Fruit fly (Drosophila melanogaster) whole organism, embryonic: Measurements from ENCODE around the gene Dpm1.
A peak's percentile ranks its signal among the peaks of the same experiment; 100 is the strongest.

ENCODE experiments used
- ATbp ChIP-seq: fragments of 200-800 bp; sonication (Bioruptor generic); optimal IDR thresholded peaks from 2 replicates; lab custom pipeline; 2017; ENCODE audit warnings: missing biosample characterization, mild to moderate bottlenecking, missing genetic modification characterization, missing genetic modification reagents
- Ada2b ChIP-seq: fragments of 200-800 bp; sonication (Bioruptor generic); IDR thresholded peaks from 2 replicates; pipeline ENCODE4 v1.3.6; 2022; ENCODE audit warnings: missing biosample characterization, missing genetic modification characterization
- Atf-2 ChIP-seq: fragments of 200-800 bp; sonication (Bioruptor generic); optimal IDR thresholded peaks from 2 replicates; lab custom pipeline; 2016; ENCODE audit warnings: missing biosample characterization, missing genetic modification characterization
- Bgb ChIP-seq: fragments of 200-800 bp; sonication (Bioruptor generic); IDR thresholded peaks from 2 replicates; pipeline ENCODE4 v1.3.6; 2022; ENCODE audit warnings: missing biosample characterization, missing genetic modification characterization; ENCODE audit not compliant: partially characterized antibody
- CG10147 ChIP-seq: fragments of 200-800 bp; sonication (Bioruptor generic); optimal IDR thresholded peaks from 2 replicates; lab custom pipeline; 2019; ENCODE audit warnings: missing biosample characterization, mild to moderate bottlenecking, missing genetic modification characterization, moderate library complexity
- CG10366 ChIP-seq: fragments of 200-800 bp; sonication (Bioruptor generic); IDR thresholded peaks from 2 replicates; pipeline ENCODE4 v1.3.6; 2022; ENCODE audit warnings: missing biosample characterization, missing genetic modification characterization
- CG11456 ChIP-seq: fragments of 200-800 bp; sonication (Bioruptor generic); IDR thresholded peaks from 3 replicates; pipeline ENCODE4 v1.3.6; 2022; ENCODE audit warnings: missing biosample characterization, missing genetic modification characterization
- CG13287 ChIP-seq: fragments of 200-800 bp; sonication (Bioruptor generic); IDR thresholded peaks from 2 replicates; pipeline ENCODE4 v1.3.6; 2022; ENCODE audit warnings: missing biosample characterization, missing genetic modification characterization; ENCODE audit not compliant: partially characterized antibody
- CG14710 ChIP-seq: fragments of 200-800 bp; sonication (Bioruptor generic); optimal IDR thresholded peaks from 3 replicates; lab custom pipeline; 2019; ENCODE audit warnings: missing biosample characterization, mild to moderate bottlenecking, missing genetic modification characterization, moderate library complexity
- CG1602 ChIP-seq: fragments of 200-800 bp; sonication (Bioruptor generic); optimal IDR thresholded peaks from 3 replicates; lab custom pipeline; 2016; ENCODE audit warnings: missing biosample characterization, missing genetic modification characterization
- CG1647 ChIP-seq: fragments of 200-800 bp; sonication (Bioruptor generic); optimal IDR thresholded peaks from 3 replicates; lab custom pipeline; 2016; ENCODE audit warnings: missing biosample characterization, missing genetic modification characterization
- CG17829 ChIP-seq: fragments of 200-800 bp; optimal IDR thresholded peaks from 2 replicates; lab custom pipeline; 2019; ENCODE audit warnings: missing biosample characterization, mild to moderate bottlenecking, missing genetic modification characterization, moderate library complexity
- CG18599 ChIP-seq: fragments of 200-800 bp; sonication (Bioruptor generic); optimal IDR thresholded peaks from 3 replicates; lab custom pipeline; 2017; ENCODE audit warnings: missing biosample characterization, missing genetic modification characterization, mild to moderate bottlenecking, moderate library complexity, missing genetic modification reagents
- CG34224 ChIP-seq: fragments of 200-800 bp; sonication (Bioruptor generic); IDR thresholded peaks from 3 replicates; pipeline ENCODE4 v1.3.6; 2022; ENCODE audit warnings: missing biosample characterization, missing genetic modification characterization; ENCODE audit not compliant: partially characterized antibody
- CG34422 ChIP-seq: fragments of 200-800 bp; sonication (Bioruptor generic); IDR thresholded peaks from 3 replicates; pipeline ENCODE4 v1.3.6; 2022; ENCODE audit warnings: missing biosample characterization, missing genetic modification characterization
- CG4360 ChIP-seq: fragments of 200-800 bp; sonication (Bioruptor generic); IDR thresholded peaks from 2 replicates; pipeline ENCODE4 v1.3.6; 2022; ENCODE audit warnings: missing biosample characterization, missing genetic modification characterization
- CG4617 ChIP-seq: fragments of 200-800 bp; sonication (Bioruptor generic); optimal IDR thresholded peaks from 3 replicates; lab custom pipeline; 2016; ENCODE audit warnings: missing biosample characterization, missing genetic modification characterization, borderline replicate concordance
- CG6683 ChIP-seq: fragments of 200-800 bp; sonication (Bioruptor generic); optimal IDR thresholded peaks from 2 replicates; lab custom pipeline; 2017; ENCODE audit warnings: missing biosample characterization, mild to moderate bottlenecking, missing genetic modification characterization, missing genetic modification reagents
- CG9876 ChIP-seq: fragments of 200-800 bp; sonication (Bioruptor generic); optimal IDR thresholded peaks from 2 replicates; lab custom pipeline; 2016; ENCODE audit warnings: missing biosample characterization, missing genetic modification characterization
- CrebB ChIP-seq: fragments of 200-800 bp; sonication (Bioruptor generic); optimal IDR thresholded peaks from 3 replicates; lab custom pipeline; 2018; ENCODE audit warnings: missing biosample characterization, mild to moderate bottlenecking, missing genetic modification characterization
- Deaf1 ChIP-seq: fragments of 200-800 bp; optimal IDR thresholded peaks from 3 replicates; lab custom pipeline; 2019; ENCODE audit warnings: missing biosample characterization, mild to moderate bottlenecking, missing genetic modification characterization, moderate library complexity
- Dref ChIP-seq: fragments of 200-800 bp; sonication (Bioruptor generic); IDR thresholded peaks from 2 replicates; pipeline ENCODE4 v1.3.6; 2022; ENCODE audit warnings: missing biosample characterization, missing genetic modification characterization
- Fer1 ChIP-seq: fragments of 200-800 bp; sonication (Bioruptor generic); optimal IDR thresholded peaks from 2 replicates; lab custom pipeline; 2017; ENCODE audit warnings: missing biosample characterization, mild to moderate bottlenecking, missing genetic modification characterization
- HmgD ChIP-seq: fragments of 200-800 bp; sonication (Bioruptor generic); optimal IDR thresholded peaks from 3 replicates; lab custom pipeline; 2016; ENCODE audit warnings: missing biosample characterization, missing genetic modification characterization
- Jarid2 ChIP-seq: fragments of 200-800 bp; sonication (Bioruptor generic); optimal IDR thresholded peaks from 3 replicates; lab custom pipeline; 2017; ENCODE audit warnings: mild to moderate bottlenecking, missing biosample characterization, missing genetic modification reagents, missing genetic modification characterization
- Nf-YA ChIP-seq: fragments of 200-800 bp; sonication (Bioruptor generic); IDR thresholded peaks from 2 replicates; pipeline ENCODE4 v1.3.6; 2022; ENCODE audit warnings: missing biosample characterization, missing genetic modification characterization
- Nf-YC ChIP-seq: fragments of 200-800 bp; optimal IDR thresholded peaks from 3 replicates; lab custom pipeline; 2019; ENCODE audit warnings: missing biosample characterization, mild to moderate bottlenecking, missing genetic modification characterization, moderate library complexity
- Oli ChIP-seq: fragments of 200-800 bp; sonication (Bioruptor generic); optimal IDR thresholded peaks from 2 replicates; lab custom pipeline; 2018; ENCODE audit warnings: missing biosample characterization, mild to moderate bottlenecking, missing genetic modification characterization, moderate library complexity
- Sox102F ChIP-seq: fragments of 200-800 bp; sonication (Bioruptor generic); optimal IDR thresholded peaks from 2 replicates; lab custom pipeline; 2018; ENCODE audit warnings: missing biosample characterization, mild to moderate bottlenecking, missing genetic modification characterization, moderate library complexity
- Trl ChIP-seq, 3 experiments: fragments of >200 bp in 2 of 3; fragments of 200-800 bp in 1 of 3; sonication (Bioruptor generic) in 1 of 3; optimal IDR thresholded peaks; 2 replicates in 1 of 3; 3 replicates in 2 of 3; lab custom pipeline; 2016 to 2017; ENCODE audit warnings: missing biosample characterization in 1 of 3, missing genetic modification characterization in 1 of 3
- Xrp1 ChIP-seq: fragments of 200-800 bp; sonication (Bioruptor generic); IDR thresholded peaks from 2 replicates; pipeline ENCODE4 v1.3.6; 2022; ENCODE audit warnings: missing biosample characterization, missing genetic modification characterization
- abd-A ChIP-seq: fragments of 200-800 bp; sonication (Bioruptor generic); optimal IDR thresholded peaks from 3 replicates; lab custom pipeline; 2019; ENCODE audit warnings: missing biosample characterization, mild to moderate bottlenecking, missing genetic modification characterization, moderate library complexity
- bab2 ChIP-seq: fragments of 200-800 bp; sonication (Bioruptor generic); optimal IDR thresholded peaks from 2 replicates; lab custom pipeline; 2016; ENCODE audit warnings: missing biosample characterization, missing genetic modification characterization
- bcd ChIP-seq: fragments of 200-800 bp; sonication (Bioruptor generic); optimal IDR thresholded peaks from 2 replicates; lab custom pipeline; 2017; ENCODE audit warnings: missing biosample characterization, mild to moderate bottlenecking, missing genetic modification characterization
- cas ChIP-seq: fragments of 200-800 bp; sonication (Bioruptor generic); IDR thresholded peaks from 2 replicates; pipeline ENCODE4 v1.3.6; 2022; ENCODE audit warnings: missing biosample characterization, missing genetic modification characterization
- cato ChIP-seq: fragments of 200-800 bp; sonication (Bioruptor generic); optimal IDR thresholded peaks from 2 replicates; lab custom pipeline; 2016; ENCODE audit warnings: missing biosample characterization, missing genetic modification characterization, borderline replicate concordance
- cg ChIP-seq: fragments of 200-800 bp; sonication (Bioruptor generic); optimal IDR thresholded peaks from 3 replicates; lab custom pipeline; 2019; ENCODE audit warnings: missing biosample characterization, mild to moderate bottlenecking, missing genetic modification characterization, moderate library complexity
- chinmo ChIP-seq: fragments of 200-800 bp; sonication (Bioruptor generic); IDR thresholded peaks from 4 replicates; pipeline ENCODE4 v1.3.6; 2022; ENCODE audit warnings: missing biosample characterization, missing genetic modification characterization; ENCODE audit not compliant: partially characterized antibody
- chm ChIP-seq: fragments of 200-800 bp; sonication (Bioruptor generic); IDR thresholded peaks from 2 replicates; pipeline ENCODE4 v1.3.6; 2022; ENCODE audit warnings: missing biosample characterization, missing genetic modification characterization
- ewg ChIP-seq: fragments of 200-800 bp; sonication (Bioruptor generic); optimal IDR thresholded peaks from 3 replicates; lab custom pipeline; 2017; ENCODE audit warnings: mild to moderate bottlenecking, missing biosample characterization, missing genetic modification reagents, missing genetic modification characterization
- hbn ChIP-seq: fragments of 200-800 bp; sonication (Bioruptor generic); IDR thresholded peaks from 2 replicates; pipeline ENCODE4 v1.3.6; 2022; ENCODE audit warnings: missing biosample characterization, missing genetic modification characterization; ENCODE audit not compliant: partially characterized antibody
- knrl ChIP-seq: fragments of 200-800 bp; sonication (Bioruptor generic); IDR thresholded peaks from 3 replicates; pipeline ENCODE4 v1.3.6; 2022; ENCODE audit warnings: missing biosample characterization, missing genetic modification characterization; ENCODE audit not compliant: partially characterized antibody
- odd ChIP-seq: fragments of 200-800 bp; sonication (Bioruptor generic); optimal IDR thresholded peaks from 2 replicates; lab custom pipeline; 2017; ENCODE audit warnings: missing biosample characterization, mild to moderate bottlenecking, missing genetic modification characterization
- pzg ChIP-seq: fragments of 200-800 bp; sonication (Bioruptor generic); optimal IDR thresholded peaks from 3 replicates; lab custom pipeline; 2018; ENCODE audit warnings: missing biosample characterization, mild to moderate bottlenecking, missing genetic modification characterization, moderate library complexity
- scrt ChIP-seq: fragments of 200-800 bp; sonication (Bioruptor generic); optimal IDR thresholded peaks from 2 replicates; lab custom pipeline; 2018; ENCODE audit warnings: missing biosample characterization, mild to moderate bottlenecking, missing genetic modification characterization, moderate library complexity
- seq ChIP-seq: fragments of 200-800 bp; sonication (Bioruptor generic); IDR thresholded peaks from 2 replicates; pipeline ENCODE4 v1.3.6; 2022; ENCODE audit warnings: missing biosample characterization, missing genetic modification characterization
- sim ChIP-seq: fragments of 200-800 bp; sonication (Bioruptor generic); IDR thresholded peaks from 2 replicates; pipeline ENCODE4 v1.3.6; 2022; ENCODE audit warnings: missing biosample characterization, missing genetic modification characterization
- ssp ChIP-seq: fragments of 200-800 bp; sonication (Bioruptor generic); IDR thresholded peaks from 2 replicates; pipeline ENCODE4 v1.3.6; 2022; ENCODE audit warnings: missing biosample characterization, missing genetic modification characterization
- twi ChIP-seq: fragments of 200-800 bp; optimal IDR thresholded peaks from 2 replicates; lab custom pipeline; 2019; ENCODE audit warnings: missing biosample characterization, mild to moderate bottlenecking, missing genetic modification characterization, moderate library complexity
- vvl ChIP-seq: fragments of 200-800 bp; sonication (Bioruptor generic); IDR thresholded peaks from 2 replicates; pipeline ENCODE4 v1.3.6; 2022; ENCODE audit warnings: missing biosample characterization, missing genetic modification characterization

The Dpm1 gene

dm6 chr2L:19519611-19520010 lies 6.6 kb downstream of the Dpm1 start:
- no peak for TF ChIP-seq ATbp
- peak; percentile 44; the same call in 1 of the 4 replicates for TF ChIP-seq chinmo (GFP tag; lab: Robert Waterston, UW)
- TF ChIP-seq Deaf1: peak; percentile 22
- TF ChIP-seq CrebB: no peak
- 0 out of 2 replicates have a peak, but pooled peaks have one; percentile 22 for TF ChIP-seq Dref (GFP tag; lab: Robert Waterston, UW)
- no peak for TF ChIP-seq Nf-YA
- no peak for TF ChIP-seq CG4360 (GFP tag; lab: Robert Waterston, UW)
- 0 out of 2 replicates have a peak, but pooled peaks have one; percentile 39 for TF ChIP-seq chm (GFP tag; lab: Robert Waterston, UW)
- TF ChIP-seq CG6683 (GFP tag; lab: Kevin White, UChicago): no peak
- no peak for TF ChIP-seq CG14710
- TF ChIP-seq seq (GFP tag; lab: Robert Waterston, UW): peak; percentile 52; the same call in 1 of the 2 replicates
- no peak for TF ChIP-seq Jarid2 (GFP tag; lab: Kevin White, UChicago)
- TF ChIP-seq Fer1 (GFP tag; lab: Kevin White, UChicago): no peak
- peak; percentile 18; the same call in 1 of the 2 replicates for TF ChIP-seq Bgb
- TF ChIP-seq Atf-2 (GFP tag; lab: Kevin White, UChicago): no peak
- TF ChIP-seq cas: no peak
- no peak for TF ChIP-seq CG11456 (GFP tag; lab: Robert Waterston, UW)
- TF ChIP-seq CG34422 (GFP tag; lab: Robert Waterston, UW): 0 out of 3 replicates have a peak, but pooled peaks have one; percentile 18
- peak; percentile 24; the same call in 1 of the 2 replicates for TF ChIP-seq CG13287
- TF ChIP-seq Xrp1 (GFP tag; lab: Robert Waterston, UW): no peak
- no peak for TF ChIP-seq Oli (tag; lab: Kevin White, UChicago)
- no peak for TF ChIP-seq CG1647 (GFP tag; lab: Kevin White, UChicago)
- TF ChIP-seq abd-A (tag; lab: Kevin White, UChicago): peak; percentile 46
- TF ChIP-seq pzg: peak; percentile 12
- no peak for TF ChIP-seq CG10366 (GFP tag; lab: Robert Waterston, UW)
- TF ChIP-seq bab2 (GFP tag; lab: Kevin White, UChicago): no peak
- no peak for TF ChIP-seq CG10147 (GFP tag; lab: Kevin White, UChicago)
- TF ChIP-seq ewg: peak; percentile 87
- TF ChIP-seq HmgD (GFP tag; lab: Kevin White, UChicago): no peak
- no peak for TF ChIP-seq vvl (GFP tag; lab: Robert Waterston, UW)
- no peak for TF ChIP-seq CG34224 (GFP tag; lab: Robert Waterston, UW)
- TF ChIP-seq cg: no peak
- TF ChIP-seq Trl (optimal IDR thresholded peaks at IDR 0.05; lab: Kevin White, UChicago): peak; percentile 56 to 80
- TF ChIP-seq Trl (GFP tag; optimal IDR thresholded peaks at IDR 0.05; lab: Kevin White, UChicago): no peak
- no peak for TF ChIP-seq sim (GFP tag; lab: Robert Waterston, UW)
- TF ChIP-seq ssp (GFP tag; lab: Robert Waterston, UW): no peak
- no peak for TF ChIP-seq CG4617 (GFP tag; lab: Kevin White, UChicago)
- no peak for TF ChIP-seq cato
- TF ChIP-seq odd (GFP tag; lab: Kevin White, UChicago): no peak
- no peak for TF ChIP-seq CG1602 (GFP tag; lab: Kevin White, UChicago)
- peak; percentile 80 for TF ChIP-seq scrt (GFP tag; lab: Kevin White, UChicago)
- no peak for TF ChIP-seq bcd (GFP tag; lab: Kevin White, UChicago)
- TF ChIP-seq CG18599: no peak
- no peak for TF ChIP-seq CG9876 (GFP tag; lab: Kevin White, UChicago)
- TF ChIP-seq Sox102F (GFP tag; lab: Kevin White, UChicago): no peak
- no peak for TF ChIP-seq CG17829
- no peak for TF ChIP-seq hbn (GFP tag; lab: Robert Waterston, UW)
- TF ChIP-seq knrl (GFP tag; lab: Robert Waterston, UW): no peak
- no peak for TF ChIP-seq twi (tag; lab: Kevin White, UChicago)
- TF ChIP-seq Nf-YC (tag; lab: Kevin White, UChicago): peak; percentile 13
- no peak for TF ChIP-seq Ada2b (GFP tag; lab: Robert Waterston, UW)
